Fruit fly (Drosophila melanogaster): ENCODE results near the gene CG5592.

DNA sequence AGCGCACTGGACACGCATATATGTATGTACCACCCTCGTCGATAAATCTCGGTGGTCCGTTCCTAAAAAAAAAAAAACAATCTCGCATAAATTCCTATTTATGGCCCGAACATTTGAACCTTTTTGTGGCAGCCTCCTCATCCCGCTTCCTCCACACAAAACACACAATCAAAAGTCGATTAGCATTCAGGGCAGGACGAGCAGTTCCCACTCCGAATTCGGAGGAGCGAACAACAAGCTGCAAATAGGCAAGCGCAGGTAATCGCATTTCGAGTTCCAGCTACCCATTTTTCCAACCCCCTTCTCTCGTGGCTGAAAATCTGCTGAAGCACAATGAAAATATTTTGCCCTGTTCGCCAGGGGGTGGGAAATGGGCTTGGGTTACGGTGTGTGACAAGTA lies 5.6 kb upstream of the CG5592 start:
- TF ChIP-seq CTCF (optimal IDR thresholded peaks at IDR 0.05): no peak
- TF ChIP-seq CG8478 (optimal IDR thresholded peaks at IDR 0.05): no peak

All from S2 (cell line).